Fruit fly (Drosophila melanogaster) whole organism, embryonic: ENCODE data around the gene Tango2.

Experiments used
- Bdp1 ChIP-seq: fragments of 200-800 bp; sonication (Bioruptor generic); optimal IDR thresholded peaks from 3 replicates; lab custom pipeline; 2016; ENCODE audit warnings: missing biosample characterization, missing genetic modification characterization
- CG10209 ChIP-seq: fragments of 200-800 bp; sonication (Bioruptor generic); optimal IDR thresholded peaks from 3 replicates; lab custom pipeline; 2017; ENCODE audit warnings: missing biosample characterization, mild to moderate bottlenecking, missing genetic modification characterization, missing genetic modification reagents
- CG14860 ChIP-seq: fragments of 200-800 bp; sonication (Bioruptor generic); IDR thresholded peaks from 3 replicates; pipeline ENCODE4 v1.3.6; 2022; ENCODE audit warnings: missing biosample characterization, missing genetic modification characterization; ENCODE audit not compliant: partially characterized antibody
- CG16863 ChIP-seq: fragments of 200-800 bp; sonication (Bioruptor generic); optimal IDR thresholded peaks from 3 replicates; lab custom pipeline; 2016; ENCODE audit warnings: missing biosample characterization, missing genetic modification characterization
- CG17612 ChIP-seq: fragments of 200-800 bp; sonication (Bioruptor generic); IDR thresholded peaks from 2 replicates; pipeline ENCODE4 v1.3.6; 2022; ENCODE audit warnings: missing biosample characterization, missing genetic modification characterization
- CG18011 ChIP-seq: fragments of 200-800 bp; sonication (Bioruptor generic); optimal IDR thresholded peaks from 2 replicates; lab custom pipeline; 2017; ENCODE audit warnings: missing biosample characterization, missing genetic modification characterization, mild to moderate bottlenecking, moderate library complexity, missing genotype
- CG18599 ChIP-seq: fragments of 200-800 bp; sonication (Bioruptor generic); optimal IDR thresholded peaks from 3 replicates; lab custom pipeline; 2017; ENCODE audit warnings: missing biosample characterization, missing genetic modification characterization, mild to moderate bottlenecking, moderate library complexity, missing genetic modification reagents
- CG34376 ChIP-seq: fragments of 200-800 bp; sonication (Bioruptor generic); optimal IDR thresholded peaks from 2 replicates; lab custom pipeline; 2018; ENCODE audit warnings: missing biosample characterization, mild to moderate bottlenecking, missing genetic modification characterization
- CG43689 ChIP-seq: fragments of 200-800 bp; sonication (Bioruptor generic); IDR thresholded peaks from 2 replicates; pipeline ENCODE4 v1.3.6; 2022; ENCODE audit warnings: missing biosample characterization, missing genetic modification characterization
- CG5953 ChIP-seq: fragments of 200-800 bp; sonication (Bioruptor generic); IDR thresholded peaks from 2 replicates; pipeline ENCODE4 v1.3.6; 2022; ENCODE audit warnings: missing biosample characterization, missing genetic modification characterization
- CG8290 ChIP-seq, 3 experiments: fragments of 200-800 bp; sonication (Bioruptor generic); optimal IDR thresholded peaks; 2 replicates each; lab custom pipeline; 2016 to 2019; ENCODE audit warnings: missing biosample characterization in 3 of 3, missing genetic modification characterization in 3 of 3, mild to moderate bottlenecking in 2 of 3, moderate library complexity in 1 of 3
- D19A ChIP-seq: fragments of 200-800 bp; optimal IDR thresholded peaks from 3 replicates; lab custom pipeline; 2019; ENCODE audit warnings: missing biosample characterization, mild to moderate bottlenecking, missing genetic modification characterization, moderate library complexity
- D19B ChIP-seq: fragments of 200-800 bp; sonication (Bioruptor generic); optimal IDR thresholded peaks from 2 replicates; lab custom pipeline; 2017; ENCODE audit warnings: missing biosample characterization, mild to moderate bottlenecking, missing genetic modification characterization
- Dfd ChIP-seq, 2 experiments: fragments of >200 bp; optimal IDR thresholded peaks; 2 replicates each; lab custom pipeline; 2017; ENCODE audit warnings: missing biosample characterization in 2 of 2, missing genetic modification characterization in 2 of 2
- E2f2 ChIP-seq: fragments of 200-800 bp; sonication (Bioruptor generic); IDR thresholded peaks from 2 replicates; pipeline ENCODE4 v1.3.6; 2022; ENCODE audit warnings: missing biosample characterization, missing genetic modification characterization
- HHEX ChIP-seq: fragments of 200-800 bp; sonication (Bioruptor generic); optimal IDR thresholded peaks from 3 replicates; lab custom pipeline; 2017; ENCODE audit warnings: missing biosample characterization, mild to moderate bottlenecking, missing genetic modification characterization, missing genetic modification reagents
- MBD-R2 ChIP-seq: fragments of 200-800 bp; sonication (Bioruptor generic); IDR thresholded peaks from 2 replicates; pipeline ENCODE4 v1.3.6; 2022; ENCODE audit warnings: missing biosample characterization, missing genetic modification characterization
- Med ChIP-seq: fragments of 200-800 bp; sonication (Bioruptor generic); peaks from one replicate; lab custom pipeline; 2016; ENCODE audit warnings: missing biosample characterization, missing genetic modification characterization, mild to moderate bottlenecking, inconsistent platforms, moderate library complexity
- Optix ChIP-seq: fragments of 200-800 bp; sonication (Bioruptor generic); IDR thresholded peaks from 3 replicates; pipeline ENCODE4 v1.3.6; 2022; ENCODE audit warnings: missing biosample characterization, missing genetic modification characterization
- Pdp1 ChIP-seq, 2 experiments: fragments of 200-800 bp; sonication (Bioruptor generic); optimal IDR thresholded peaks; 3 replicates each; lab custom pipeline; 2016; ENCODE audit warnings: missing biosample characterization in 2 of 2, missing genetic modification characterization in 2 of 2, mild to moderate bottlenecking in 1 of 2, moderate library complexity in 1 of 2
- Ssrp ChIP-seq: fragments of 200-800 bp; sonication (Bioruptor generic); optimal IDR thresholded peaks from 2 replicates; lab custom pipeline; 2018; ENCODE audit warnings: missing biosample characterization, mild to moderate bottlenecking, missing genetic modification characterization, moderate library complexity
- Stat92E ChIP-seq, 3 experiments: fragments of >200 bp in 2 of 3; fragments of 200-800 bp in 1 of 3; sonication (Bioruptor generic) in 1 of 3; optimal IDR thresholded peaks; 2 replicates each; lab custom pipeline; 2017 to 2019; ENCODE audit warnings: missing biosample characterization in 3 of 3, missing genetic modification characterization in 3 of 3, mild to moderate bottlenecking in 1 of 3, moderate library complexity in 1 of 3
- bcd ChIP-seq: fragments of 200-800 bp; sonication (Bioruptor generic); optimal IDR thresholded peaks from 2 replicates; lab custom pipeline; 2017; ENCODE audit warnings: missing biosample characterization, mild to moderate bottlenecking, missing genetic modification characterization
- bsh ChIP-seq, 2 experiments: fragments of 200-800 bp; sonication (Bioruptor generic); optimal IDR thresholded peaks; 2 replicates each; lab custom pipeline; 2017 to 2018; ENCODE audit warnings: mild to moderate bottlenecking in 2 of 2, missing biosample characterization in 2 of 2, missing genetic modification characterization in 2 of 2, moderate library complexity in 1 of 2
- corto ChIP-seq: fragments of 200-800 bp; sonication (Bioruptor generic); optimal IDR thresholded peaks from 2 replicates; lab custom pipeline; 2016; ENCODE audit warnings: missing biosample characterization, mild to moderate bottlenecking, missing genetic modification characterization, moderate library complexity
- exex ChIP-seq: fragments of 200-800 bp; sonication (Bioruptor generic); optimal IDR thresholded peaks from 4 replicates; lab custom pipeline; 2018; ENCODE audit warnings: missing biosample characterization, mild to moderate bottlenecking, missing genetic modification characterization, moderate library complexity
- mirr ChIP-seq: fragments of 200-800 bp; sonication (Bioruptor generic); optimal IDR thresholded peaks from 3 replicates; lab custom pipeline; 2018; ENCODE audit warnings: missing biosample characterization, mild to moderate bottlenecking, missing genetic modification characterization
- psq ChIP-seq: fragments of 200-800 bp; sonication (Bioruptor generic); optimal IDR thresholded peaks from 2 replicates; lab custom pipeline; 2017; ENCODE audit warnings: missing biosample characterization, missing genetic modification characterization
- sens ChIP-seq: fragments of 200-800 bp; sonication (Bioruptor generic); peaks from one replicate; lab custom pipeline; 2016; ENCODE audit warnings: missing biosample characterization, missing genetic modification characterization
- sug ChIP-seq: fragments of 200-800 bp; optimal IDR thresholded peaks from 2 replicates; lab custom pipeline; 2019; ENCODE audit warnings: missing biosample characterization, mild to moderate bottlenecking, missing genetic modification characterization, moderate library complexity
- tna ChIP-seq: fragments of 200-800 bp; sonication (Bioruptor generic); IDR thresholded peaks from 2 replicates; pipeline ENCODE4 v1.3.6; 2022; ENCODE audit warnings: missing biosample characterization, missing genetic modification characterization; ENCODE audit not compliant: partially characterized antibody
- toy ChIP-seq: fragments of 200-800 bp; sonication (Bioruptor generic); IDR thresholded peaks from 2 replicates; pipeline ENCODE4 v1.3.6; 2022; ENCODE audit warnings: missing biosample characterization, missing genetic modification characterization
- tup ChIP-seq: fragments of 200-800 bp; sonication (Bioruptor generic); optimal IDR thresholded peaks from 2 replicates; lab custom pipeline; 2016; ENCODE audit warnings: missing biosample characterization, mild to moderate bottlenecking, missing genetic modification characterization, moderate library complexity
- zfh2 ChIP-seq: fragments of 200-800 bp; sonication (Bioruptor generic); optimal IDR thresholded peaks from 2 replicates; lab custom pipeline; 2016; ENCODE audit warnings: missing biosample characterization, missing genetic modification characterization

Gene Tango2

DNA sequence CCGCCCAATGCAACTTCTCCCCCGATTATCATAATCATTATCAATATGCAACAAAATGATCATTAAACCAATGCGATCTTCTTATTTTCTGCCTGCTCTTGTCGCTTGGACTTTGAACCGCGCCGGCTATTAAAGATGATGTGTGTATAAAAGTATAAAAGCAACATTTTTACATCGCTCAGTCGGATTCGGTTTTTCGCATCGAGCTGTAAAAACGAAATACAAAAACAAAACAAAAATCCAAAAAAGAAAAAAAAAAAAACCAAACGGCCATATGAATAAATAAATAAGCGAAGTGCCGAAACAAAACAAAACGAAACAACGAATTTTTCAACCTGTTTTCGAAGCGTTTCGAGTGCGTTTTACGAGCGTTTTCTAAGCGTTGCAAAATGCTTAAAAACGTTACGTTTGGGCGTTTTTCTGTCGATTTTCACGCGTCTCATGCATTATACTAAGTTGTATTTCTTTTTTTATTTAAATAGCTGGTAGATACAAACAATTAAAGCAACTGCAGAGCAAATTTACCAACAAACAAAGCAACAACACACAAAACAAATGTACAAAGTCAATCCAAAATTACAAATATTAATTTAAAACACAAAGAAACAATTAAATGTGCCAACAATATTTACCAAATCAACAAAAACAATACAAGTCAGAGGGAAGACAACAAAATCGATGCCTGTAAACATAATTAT, 28.1 kb downstream of the Tango2 start (continued):
- no peak for TF ChIP-seq toy (GFP tag; lab: Robert Waterston, UW)
- no peak for TF ChIP-seq psq (GFP tag; lab: Kevin White, UChicago)
- no peak for TF ChIP-seq CG17612 (GFP tag; lab: Robert Waterston, UW)

DNA sequence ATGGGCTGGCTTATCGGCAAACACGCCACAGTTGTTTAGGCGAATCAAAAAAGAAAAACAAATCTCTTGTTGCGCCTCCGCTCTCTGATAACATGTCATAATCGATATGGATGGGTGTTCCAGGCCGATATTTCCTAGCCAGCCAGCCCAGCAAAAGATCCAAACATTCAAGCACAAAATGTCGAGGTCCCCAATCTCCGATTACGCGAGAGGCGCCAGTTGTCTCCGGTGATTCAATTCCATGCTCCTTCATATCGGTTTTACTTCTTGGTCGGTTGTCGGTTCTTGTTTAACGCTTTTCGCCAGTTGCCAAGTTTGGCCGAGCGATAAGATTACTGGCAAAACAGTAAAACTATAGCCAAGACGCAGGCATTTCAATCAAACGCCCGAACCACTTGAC, 29.4 kb downstream of the Tango2 start:
- TF ChIP-seq bcd (GFP tag; lab: Kevin White, UChicago) (no peak), tna (GFP tag; lab: Robert Waterston, UW) (no peak), HHEX (no peak), sens (GFP tag; lab: Kevin White, UChicago) (peak; percentile 21), Med (peak; percentile 48), CG43689 (GFP tag; lab: Robert Waterston, UW) (no peak), Pdp1 (GFP tag; optimal IDR thresholded peaks at IDR 0.05; lab: Kevin White, UChicago) (peak in 1 of 2 experiments; percentile 11), D19A (tag; lab: Kevin White, UChicago) (no peak), exex (tag; lab: Kevin White, UChicago) (peak; percentile 90), mirr (GFP tag; lab: Kevin White, UChicago) (peak; percentile 42), sug (tag; lab: Kevin White, UChicago) (peak; percentile 61), CG16863 (GFP tag; lab: Kevin White, UChicago) (no peak), zfh2 (GFP tag; lab: Kevin White, UChicago) (no peak), CG18599 (GFP tag; lab: Kevin White, UChicago) (peak; percentile 19), E2f2 (GFP tag; lab: Robert Waterston, UW) (no peak), CG34376 (GFP tag; lab: Kevin White, UChicago) (peak; percentile 71)

DNA sequence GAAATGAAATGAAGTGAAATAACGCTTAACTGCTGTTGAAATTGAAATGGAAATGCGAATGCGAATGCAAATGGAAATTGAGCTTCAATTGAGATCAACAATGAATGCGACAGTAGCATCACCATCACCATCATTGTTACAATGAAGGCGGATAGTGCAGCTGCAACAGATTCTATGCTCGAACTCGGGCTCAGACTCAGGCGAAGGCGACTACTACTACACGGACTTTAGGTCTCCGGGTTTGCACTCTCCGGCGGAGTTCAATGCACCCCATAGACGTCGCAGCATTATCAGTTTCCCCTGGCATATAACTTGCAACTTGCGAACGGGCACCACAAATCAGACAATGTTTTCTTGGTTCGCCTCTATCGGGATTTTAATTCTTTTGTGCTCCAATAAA, 32.0 kb downstream of the Tango2 start:
- TF ChIP-seq CG18011 (GFP tag; lab: Kevin White, UChicago) (no peak), corto (GFP tag; lab: Kevin White, UChicago) (no peak), tup (no peak), Dfd (GFP tag; optimal IDR thresholded peaks at IDR 0.05; lab: Kevin White, UChicago) (no peak), bsh (GFP tag; optimal IDR thresholded peaks at IDR 0.05; lab: Kevin White, UChicago) (no peak), Optix (no peak), D19B (GFP tag; lab: Kevin White, UChicago) (no peak), Bdp1 (no peak), Stat92E (GFP tag; optimal IDR thresholded peaks at IDR 0.05; lab: Kevin White, UChicago) (no peak), CG8290 (GFP tag; optimal IDR thresholded peaks at IDR 0.05; lab: Kevin White, UChicago) (no peak), CG8290 (tag; optimal IDR thresholded peaks at IDR 0.05; lab: Kevin White, UChicago) (no peak), CG14860 (GFP tag; lab: Robert Waterston, UW) (no peak), MBD-R2 (GFP tag; lab: Robert Waterston, UW) (no peak), CG5953 (GFP tag; lab: Robert Waterston, UW) (no peak), CG10209 (GFP tag; lab: Kevin White, UChicago) (no peak), Ssrp (tag; lab: Kevin White, UChicago) (no peak), D19A (tag; lab: Kevin White, UChicago) (no peak)
